Fruit fly (Drosophila melanogaster) whole organism, prepupa: Measurements from ENCODE around the gene Bug22.

Experiments used
- CG3919 ChIP-seq: fragments of 200-800 bp; sonication (Bioruptor generic); optimal IDR thresholded peaks from 3 replicates; lab custom pipeline; 2016; ENCODE audit warnings: missing biosample characterization, missing genetic modification characterization
- CG4318 ChIP-seq: fragments of 200-800 bp; sonication (Bioruptor generic); optimal IDR thresholded peaks from 3 replicates; lab custom pipeline; 2017; ENCODE audit warnings: missing biosample characterization, mild to moderate bottlenecking, missing genetic modification characterization
- CG8632 ChIP-seq: fragments of 200-800 bp; sonication (Bioruptor generic); optimal IDR thresholded peaks from 3 replicates; lab custom pipeline; 2016; ENCODE audit warnings: missing biosample characterization, missing genetic modification characterization
- Eip93F ChIP-seq: fragments of 200-800 bp; sonication (Bioruptor generic); optimal IDR thresholded peaks from 2 replicates; lab custom pipeline; 2016; ENCODE audit warnings: missing biosample characterization, mild to moderate bottlenecking, missing genetic modification characterization

DNA sequence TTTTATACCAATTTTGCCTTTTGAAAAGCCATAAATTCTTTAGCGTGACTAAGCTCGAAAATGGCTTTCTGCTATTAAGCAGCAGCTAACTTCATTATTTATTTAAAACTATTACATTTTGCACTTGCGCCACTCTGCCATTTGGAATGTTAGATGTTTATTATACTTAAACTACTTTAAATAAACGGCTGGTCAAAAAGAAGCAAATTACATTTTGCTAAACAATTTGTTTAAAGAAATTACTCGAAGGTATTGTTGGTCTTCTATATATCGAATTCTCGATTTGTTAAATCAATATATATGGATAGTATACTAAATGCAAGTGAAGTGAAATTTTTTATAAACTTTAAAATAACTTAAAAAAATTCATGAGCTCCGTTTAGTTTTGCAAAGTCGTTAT, 21.6 kb upstream of the Bug22 start, which contains the start of gene ppk10:
- TF ChIP-seq CG3919 (GFP tag; lab: Kevin White, UChicago) (no peak), CG8632 (GFP tag; lab: Kevin White, UChicago) (no peak), Eip93F (no peak), CG4318 (GFP tag; lab: Kevin White, UChicago) (no peak)
